Worm (Caenorhabditis elegans) whole organism, L1 larva: ENCODE results near the gene Y15E3A.3.
A peak's percentile ranks its signal among the peaks of the same experiment; 100 is the strongest.

Experiments
- ama-1 ChIP-seq: fragments of 150-350 bp; optimal IDR thresholded peaks from 2 replicates; lab custom pipeline; 2014
- egl-27 ChIP-seq, 2 experiments: fragments of 150-350 bp in 1 of 2; sonication (generic microtip); optimal IDR thresholded peaks; 3 replicates each; lab custom pipeline; 2017 to 2018; ENCODE audit warnings: missing biosample characterization in 2 of 2, missing genetic modification characterization in 2 of 2, missing genetic modification reagents in 2 of 2
- lin-13 ChIP-seq: fragments of 150-350 bp; optimal IDR thresholded peaks from 2 replicates; lab custom pipeline; 2014; ENCODE audit warnings: missing biosample characterization, missing genetic modification reagents, missing genetic modification characterization
- lin-39 ChIP-seq: fragments of 150-350 bp; optimal IDR thresholded peaks from 2 replicates; lab custom pipeline; 2014; ENCODE audit warnings: missing biosample characterization, missing genetic modification reagents, missing genetic modification characterization
- lsy-2 ChIP-seq, 2 experiments: fragments of 150-350 bp; optimal IDR thresholded peaks; 2 replicates each; lab custom pipeline; 2014; ENCODE audit warnings: missing biosample characterization in 2 of 2, missing genetic modification characterization in 2 of 2
- mep-1 ChIP-seq: fragments of 150-350 bp; optimal IDR thresholded peaks from 2 replicates; lab custom pipeline; 2014; ENCODE audit warnings: missing biosample characterization, missing genetic modification characterization
- nhr-237 ChIP-seq: fragments of 150-350 bp; optimal IDR thresholded peaks from 2 replicates; lab custom pipeline; 2014; ENCODE audit warnings: missing biosample characterization, missing genetic modification characterization
- snpc-4 ChIP-seq: fragments of 150-350 bp; optimal IDR thresholded peaks from 2 replicates; lab custom pipeline; 2014; ENCODE audit warnings: missing biosample characterization, missing genetic modification characterization

DNA sequence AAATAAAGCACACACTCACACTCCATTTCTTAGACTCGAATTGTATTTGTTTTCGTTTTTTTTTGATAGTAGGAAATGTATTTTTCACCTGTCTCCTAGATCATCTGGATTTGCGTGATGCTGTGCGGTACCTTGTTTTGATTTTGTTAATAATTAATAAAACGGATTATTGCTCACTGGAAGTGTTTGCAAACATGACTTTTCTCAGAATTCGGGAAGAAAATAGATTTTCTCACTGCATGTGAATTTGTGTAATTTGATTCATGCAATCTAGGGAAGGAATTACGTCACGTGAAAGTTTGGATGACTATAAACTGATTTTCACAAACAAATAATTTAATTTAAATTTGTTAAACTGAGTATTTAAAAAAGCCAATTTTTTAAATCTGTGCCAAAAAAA lies 18.4 kb upstream of the Y15E3A.3 start:
- TF ChIP-seq ama-1 (lab: Kevin White, UChicago): no peak
- no peak for TF ChIP-seq nhr-237 (tag; lab: Kevin White, UChicago)
- no peak for TF ChIP-seq lin-39 (tag; lab: Kevin White, UChicago)
- TF ChIP-seq snpc-4 (tag; lab: Kevin White, UChicago): no peak
- peak in 1 of 2 experiments; percentile 18 for TF ChIP-seq lsy-2 (tag; optimal IDR thresholded peaks at IDR 0.05; lab: Kevin White, UChicago)
- no peak for TF ChIP-seq egl-27 (tag; optimal IDR thresholded peaks at IDR 0.05; lab: Kevin White, UChicago)
- no peak for TF ChIP-seq lin-13 (GFP tag; lab: Kevin White, UChicago)
- peak; percentile 35 for TF ChIP-seq mep-1
